Worm (Caenorhabditis elegans) whole organism, late embryonic: ENCODE results near the gene C53D6.8.

Experiments
- F13H6.1 ChIP-seq: sonication (generic microtip); optimal IDR thresholded peaks from 2 replicates; lab custom pipeline; 2016; ENCODE audit warnings: missing genetic modification characterization, missing compliant biosample characterization
- K09A11.1 ChIP-seq: sonication (generic microtip); optimal IDR thresholded peaks from 2 replicates; lab custom pipeline; 2017; ENCODE audit warnings: antibody characterized with exemption, mild to moderate bottlenecking, missing genetic modification characterization, missing compliant biosample characterization; ENCODE audit not compliant: insufficient read depth
- Y22D7AL.16 ChIP-seq: sonication (generic microtip); optimal IDR thresholded peaks from 2 replicates; lab custom pipeline; 2016; ENCODE audit warnings: missing genetic modification characterization, missing compliant biosample characterization
- ahr-1 ChIP-seq: sonication (generic microtip); optimal IDR thresholded peaks from 2 replicates; lab custom pipeline; 2016; ENCODE audit warnings: missing genetic modification characterization, missing compliant biosample characterization
- ama-1 ChIP-seq: fragments of 150-350 bp; optimal IDR thresholded peaks from 2 replicates; lab custom pipeline; 2014
- ceh-14 ChIP-seq: sonication (generic microtip); optimal IDR thresholded peaks from 2 replicates; lab custom pipeline; 2016; ENCODE audit warnings: missing genotype, missing genetic modification characterization, missing compliant biosample characterization
- ceh-18 ChIP-seq: sonication (generic microtip); optimal IDR thresholded peaks from 2 replicates; lab custom pipeline; 2016; ENCODE audit warnings: missing genetic modification characterization, missing compliant biosample characterization
- ceh-19 ChIP-seq: fragments of 200-800 bp; sonication (Bioruptor generic); optimal IDR thresholded peaks from 2 replicates; lab custom pipeline; 2018; ENCODE audit warnings: mild to moderate bottlenecking, missing genetic modification characterization, missing compliant biosample characterization
- ceh-2 ChIP-seq: sonication (generic microtip); optimal IDR thresholded peaks from 2 replicates; lab custom pipeline; 2016; ENCODE audit warnings: missing genotype, missing genetic modification characterization, missing compliant biosample characterization
- ceh-22 ChIP-seq: sonication (generic microtip); optimal IDR thresholded peaks from 2 replicates; lab custom pipeline; 2017; ENCODE audit warnings: missing biosample characterization, missing genetic modification characterization
- ceh-24 ChIP-seq: sonication (generic microtip); optimal IDR thresholded peaks from 2 replicates; lab custom pipeline; 2016; ENCODE audit warnings: mild to moderate bottlenecking, missing genetic modification characterization, missing compliant biosample characterization
- ceh-31 ChIP-seq: sonication (generic microtip); optimal IDR thresholded peaks from 2 replicates; lab custom pipeline; 2016; ENCODE audit warnings: missing genetic modification characterization, missing compliant biosample characterization
- ceh-45 ChIP-seq: fragments of 200-800 bp; sonication (Bioruptor generic); IDR thresholded peaks from 2 replicates; pipeline ENCODE4 v1.3.6; 2022; ENCODE audit warnings: missing genetic modification reagents, missing genetic modification characterization, missing compliant biosample characterization
- ceh-48 ChIP-seq: sonication (generic microtip); optimal IDR thresholded peaks from 2 replicates; lab custom pipeline; 2016; ENCODE audit warnings: missing genetic modification characterization, inconsistent platforms, missing compliant biosample characterization
- ceh-6 ChIP-seq: fragments of 200-800 bp; sonication (Bioruptor generic); optimal IDR thresholded peaks from 2 replicates; lab custom pipeline; 2018; ENCODE audit warnings: mild to moderate bottlenecking, missing genetic modification characterization, missing compliant biosample characterization
- ceh-9 ChIP-seq: sonication (generic microtip); optimal IDR thresholded peaks from 2 replicates; lab custom pipeline; 2016; ENCODE audit warnings: mild to moderate bottlenecking, missing genetic modification characterization, inconsistent platforms, missing compliant biosample characterization
- che-1 ChIP-seq: sonication (generic microtip); optimal IDR thresholded peaks from 2 replicates; lab custom pipeline; 2016; ENCODE audit warnings: mild to moderate bottlenecking, missing genetic modification characterization, missing compliant biosample characterization
- dve-1 ChIP-seq: sonication (generic microtip); optimal IDR thresholded peaks from 2 replicates; lab custom pipeline; 2017; ENCODE audit warnings: antibody characterized with exemption, mild to moderate bottlenecking, missing genetic modification characterization, missing compliant biosample characterization
- elt-2 ChIP-seq: sonication (generic microtip); optimal IDR thresholded peaks from 2 replicates; lab custom pipeline; 2016; ENCODE audit warnings: missing genetic modification reagents, missing genetic modification characterization, missing compliant biosample characterization
- ets-4 ChIP-seq: sonication (generic microtip); optimal IDR thresholded peaks from 2 replicates; lab custom pipeline; 2016; ENCODE audit warnings: missing genetic modification characterization, missing compliant biosample characterization
- fax-1 ChIP-seq: sonication (generic microtip); optimal IDR thresholded peaks from 2 replicates; lab custom pipeline; 2016; ENCODE audit warnings: missing genotype, missing genetic modification characterization, missing compliant biosample characterization
- fkh-10 ChIP-seq: fragments of 150-350 bp; optimal IDR thresholded peaks from 2 replicates; lab custom pipeline; 2014; ENCODE audit warnings: missing biosample characterization, missing genetic modification reagents, missing genetic modification characterization
- hlh-13 ChIP-seq: fragments of 200-800 bp; sonication (Bioruptor generic); optimal IDR thresholded peaks from 2 replicates; lab custom pipeline; 2018; ENCODE audit warnings: mild to moderate bottlenecking, missing genetic modification characterization, missing compliant biosample characterization
- hlh-6 ChIP-seq: sonication (generic microtip); optimal IDR thresholded peaks from 2 replicates; lab custom pipeline; 2016; ENCODE audit warnings: missing genotype, missing genetic modification characterization, missing compliant biosample characterization
- hlh-8 ChIP-seq: sonication (generic microtip); optimal IDR thresholded peaks from 2 replicates; lab custom pipeline; 2016; ENCODE audit warnings: missing genotype, missing genetic modification characterization, missing compliant biosample characterization
- madf-2 ChIP-seq: sonication (generic microtip); optimal IDR thresholded peaks from 2 replicates; lab custom pipeline; 2017; ENCODE audit warnings: missing genetic modification characterization, missing compliant biosample characterization
- mec-3 ChIP-seq: sonication (generic microtip); optimal IDR thresholded peaks from 2 replicates; lab custom pipeline; 2016; ENCODE audit warnings: borderline replicate concordance, missing genetic modification characterization, missing compliant biosample characterization
- nfya-1 ChIP-seq: sonication (generic microtip); optimal IDR thresholded peaks from 2 replicates; lab custom pipeline; 2017; ENCODE audit warnings: missing genetic modification characterization, mild to moderate bottlenecking, missing compliant biosample characterization, antibody characterized with exemption, moderate library complexity
- odd-2 ChIP-seq: sonication (generic microtip); optimal IDR thresholded peaks from 2 replicates; lab custom pipeline; 2017; ENCODE audit warnings: antibody characterized with exemption, mild to moderate bottlenecking, missing genetic modification characterization, missing compliant biosample characterization
- pat-9 ChIP-seq: fragments of 200-800 bp; sonication (Bioruptor generic); optimal IDR thresholded peaks from 2 replicates; lab custom pipeline; 2018; ENCODE audit warnings: mild to moderate bottlenecking, missing genetic modification characterization, moderate library complexity, missing compliant biosample characterization
- pax-1 ChIP-seq: fragments of 150-350 bp; optimal IDR thresholded peaks from 2 replicates; lab custom pipeline; 2014; ENCODE audit warnings: missing biosample characterization, missing genetic modification characterization
- pha-2 ChIP-seq: sonication (generic microtip); optimal IDR thresholded peaks from 2 replicates; lab custom pipeline; 2017; ENCODE audit warnings: mild to moderate bottlenecking, missing genetic modification characterization, missing compliant biosample characterization
- pqm-1 ChIP-seq: sonication (generic microtip); optimal IDR thresholded peaks from 2 replicates; lab custom pipeline; 2016; ENCODE audit warnings: missing genetic modification characterization, missing compliant biosample characterization
- rnt-1 ChIP-seq: sonication (generic microtip); optimal IDR thresholded peaks from 2 replicates; lab custom pipeline; 2016; ENCODE audit warnings: missing genetic modification characterization, missing compliant biosample characterization
- sdc-2 ChIP-seq: sonication (generic microtip); optimal IDR thresholded peaks from 2 replicates; lab custom pipeline; 2016; ENCODE audit warnings: missing genotype, missing genetic modification characterization, missing compliant biosample characterization
- syd-9 ChIP-seq: sonication (generic microtip); optimal IDR thresholded peaks from 2 replicates; lab custom pipeline; 2016; ENCODE audit warnings: mild to moderate bottlenecking, missing genetic modification characterization, moderate library complexity, missing compliant biosample characterization
- ttx-3 ChIP-seq: sonication (generic microtip); optimal IDR thresholded peaks from 2 replicates; lab custom pipeline; 2016; ENCODE audit warnings: missing genetic modification reagents, missing genetic modification characterization, missing compliant biosample characterization
- unc-3 ChIP-seq, 2 experiments: fragments of 200-800 bp in 1 of 2; sonication (Bioruptor generic) in 1 of 2; sonication (generic microtip) in 1 of 2; conservative IDR thresholded peaks in 1 of 2; optimal IDR thresholded peaks in 1 of 2; 2 replicates each; pipeline versions ENCODE4 v1.3.6 to Lab custom; 2016 to 2022; ENCODE audit warnings: missing compliant biosample characterization in 2 of 2, missing genetic modification characterization in 2 of 2, missing genetic modification reagents in 1 of 2
- unc-42 ChIP-seq: sonication (generic microtip); optimal IDR thresholded peaks from 2 replicates; lab custom pipeline; 2016; ENCODE audit warnings: missing genotype, missing genetic modification characterization, missing compliant biosample characterization
- unc-86 ChIP-seq: sonication (generic microtip); optimal IDR thresholded peaks from 2 replicates; lab custom pipeline; 2016; ENCODE audit warnings: missing genetic modification characterization, missing compliant biosample characterization
- zip-5 ChIP-seq: sonication (generic microtip); optimal IDR thresholded peaks from 2 replicates; lab custom pipeline; 2016; ENCODE audit warnings: missing genetic modification characterization, missing compliant biosample characterization

C53D6.8 gene

DNA sequence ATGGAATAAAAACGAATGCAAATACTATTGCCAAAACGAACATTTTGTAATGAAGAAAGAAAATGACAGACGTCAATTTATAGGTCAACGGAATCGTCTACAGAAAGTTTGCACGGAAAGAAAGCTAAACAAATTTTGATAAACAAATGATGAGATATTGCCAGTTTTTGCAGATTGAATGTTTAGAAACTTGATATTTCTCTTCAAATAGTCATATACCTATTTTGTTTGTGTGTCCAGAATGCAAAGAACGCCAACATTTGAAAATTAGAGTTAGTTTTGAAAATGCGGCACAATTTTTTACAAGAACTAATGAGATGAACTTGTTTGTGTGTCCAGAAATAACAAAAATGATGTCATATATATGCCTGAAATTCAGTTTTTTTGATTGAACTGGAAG is 42.7 kb upstream of the C53D6.8 start, which contains the start of gene Y73F4A.1:
Gene Y73F4A.1, minus strand, starts transcription at position 101 of the 400 bp plus-strand sequence.
- TF ChIP-seq zip-5 (tag; lab: Kevin White, UChicago), result no peak
- TF ChIP-seq ceh-48 (tag; lab: Kevin White, UChicago), result no peak
- TF ChIP-seq fkh-10, result no peak
- TF ChIP-seq elt-2 (tag; lab: Kevin White, UChicago), result no peak
- no peak for TF ChIP-seq ahr-1
- TF ChIP-seq ceh-31 (tag; lab: Kevin White, UChicago), result no peak
- TF ChIP-seq fax-1 (tag; lab: Kevin White, UChicago), result no peak
- TF ChIP-seq che-1 (tag; lab: Kevin White, UChicago), result no peak
- TF ChIP-seq, all 69 proteins: peak for 0

DNA sequence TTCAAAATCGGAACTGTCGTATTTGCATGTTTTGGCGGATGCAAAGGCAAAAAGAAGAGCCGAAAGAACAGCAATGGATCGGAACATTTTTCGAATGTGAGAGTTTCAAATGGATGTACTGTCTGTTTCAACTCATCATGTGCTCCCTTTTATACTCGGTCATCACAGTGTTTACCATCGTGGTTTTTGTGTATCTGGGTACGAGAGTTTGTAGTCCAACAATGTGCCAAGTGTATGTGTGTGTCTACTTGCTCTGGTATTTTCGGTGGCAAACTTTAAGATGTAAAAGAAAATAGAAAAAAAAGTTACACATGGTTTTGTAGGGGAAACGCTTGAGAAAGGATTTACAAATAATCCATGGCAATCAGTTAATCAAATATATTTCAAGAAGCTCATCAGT is 40.7 kb upstream of the C53D6.8 start, which contains the start of gene Y73F4A.2:
Gene Y73F4A.2, minus strand, starts transcription at position 124 of the 400 bp plus-strand sequence.
- TF ChIP-seq ceh-9 (tag; lab: Kevin White, UChicago) (no peak), ceh-24 (tag; lab: Kevin White, UChicago) (no peak), pat-9 (tag; lab: Kevin White, UChicago) (no peak), pha-2 (no peak), unc-86 (no peak), ceh-14 (tag; lab: Kevin White, UChicago) (no peak), ttx-3 (tag; lab: Kevin White, UChicago) (no peak), nfya-1 (tag; lab: Kevin White, UChicago) (no peak), ets-4 (no peak), ceh-6 (GFP tag; lab: Kevin White, UChicago) (no peak), zip-5 (tag; lab: Kevin White, UChicago) (no peak), hlh-13 (no peak), hlh-8 (no peak), unc-3 (GFP tag; conservative IDR thresholded peaks at IDR 0.05; lab: Robert Waterston, UW) (no peak), unc-3 (tag; optimal IDR thresholded peaks at IDR 0.05; lab: Kevin White, UChicago) (no peak), sdc-2 (tag; lab: Kevin White, UChicago) (no peak), unc-42 (no peak), madf-2 (tag; lab: Kevin White, UChicago) (no peak), ceh-48 (tag; lab: Kevin White, UChicago) (no peak), ceh-19 (GFP tag; lab: Kevin White, UChicago) (no peak)

DNA sequence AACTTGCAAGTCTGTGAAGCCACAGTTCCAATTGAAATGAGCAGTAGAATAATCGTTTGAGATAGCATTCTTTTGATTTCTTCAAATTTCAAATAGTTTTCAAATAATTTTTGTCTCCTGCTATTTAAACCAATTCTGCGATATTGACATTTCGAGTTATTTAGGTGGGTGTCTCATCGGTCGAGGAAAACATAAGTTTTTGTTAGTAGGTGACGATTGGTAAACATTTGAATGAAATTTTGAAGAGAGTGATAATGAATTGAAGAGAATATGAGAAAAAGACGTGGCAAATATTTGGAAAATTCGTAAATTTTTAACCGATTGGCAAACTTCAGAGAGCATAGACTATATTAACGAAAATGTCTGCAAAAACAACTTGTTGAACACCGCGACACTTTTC is 37.9 kb upstream of the C53D6.8 start, which contains the start of gene Y73F4A.3:
Gene Y73F4A.3, minus strand, starts transcription at position 101 of the 400 bp plus-strand sequence.
- TF ChIP-seq ceh-9 (tag; lab: Kevin White, UChicago) (no peak), pax-1 (no peak), ceh-18 (tag; lab: Kevin White, UChicago) (no peak), sdc-2 (tag; lab: Kevin White, UChicago) (no peak), K09A11.1 (tag; lab: Kevin White, UChicago) (no peak)

DNA sequence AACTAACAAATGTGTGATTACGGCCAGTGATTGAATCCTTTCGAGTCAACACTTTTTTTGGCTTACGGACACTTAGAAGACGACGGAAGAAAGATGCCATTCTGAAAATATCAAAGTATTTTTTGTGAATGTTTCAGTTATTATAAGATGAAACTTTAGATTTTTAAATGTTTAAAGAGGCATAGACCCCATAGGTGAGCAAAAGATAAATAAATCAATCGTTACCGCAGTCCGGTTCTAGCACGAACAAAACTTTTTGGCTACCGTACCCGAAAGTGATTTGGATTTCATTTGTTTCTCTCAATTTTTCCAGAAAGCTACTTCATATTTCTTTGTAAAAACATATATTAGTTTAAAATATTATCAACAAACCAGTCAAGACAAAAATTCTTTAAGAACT is 34.5 kb upstream of the C53D6.8 start, which contains the start of gene C53D6.7:
Gene C53D6.7, minus strand, starts transcription at position 101 of the 400 bp plus-strand sequence.
- no peak for TF ChIP-seq che-1 (tag; lab: Kevin White, UChicago)
- no peak for TF ChIP-seq odd-2 (tag; lab: Kevin White, UChicago)
- TF ChIP-seq madf-2 (tag; lab: Kevin White, UChicago), result no peak
- no peak for TF ChIP-seq pqm-1 (tag; lab: Kevin White, UChicago)
- no peak for TF ChIP-seq ama-1 (lab: Kevin White, UChicago)
- TF ChIP-seq ceh-2 (tag; lab: Kevin White, UChicago), result no peak
- TF ChIP-seq ceh-22 (tag; lab: Kevin White, UChicago), result no peak
- TF ChIP-seq mec-3 (tag; lab: Kevin White, UChicago), result no peak
- no peak for TF ChIP-seq rnt-1 (tag; lab: Kevin White, UChicago)
- no peak for TF ChIP-seq elt-2 (tag; lab: Kevin White, UChicago)
- no peak for TF ChIP-seq zip-5 (tag; lab: Kevin White, UChicago)
- no peak for TF ChIP-seq hlh-6 (tag; lab: Kevin White, UChicago)
- no peak for TF ChIP-seq ceh-45 (GFP tag; lab: Robert Waterston, UW)
- no peak for TF ChIP-seq dve-1
- no peak for TF ChIP-seq ceh-19 (GFP tag; lab: Kevin White, UChicago)
- no peak for TF ChIP-seq hlh-8
- no peak for TF ChIP-seq syd-9 (tag; lab: Kevin White, UChicago)
- TF ChIP-seq Y22D7AL.16, result no peak
- TF ChIP-seq F13H6.1 (tag; lab: Kevin White, UChicago), result no peak
